Worm (Caenorhabditis elegans) whole organism, mixed stage, embryonic: Measurements from ENCODE around the gene T06A10.106.

Experiments
- M03D4.4 ChIP-seq: sonication (generic microtip); optimal IDR thresholded peaks from 2 replicates; lab custom pipeline; 2017; ENCODE audit warnings: mild to moderate bottlenecking, missing genetic modification characterization, missing compliant biosample characterization
- bed-3 ChIP-seq: fragments of 200-800 bp; sonication (Bioruptor generic); optimal IDR thresholded peaks from 3 replicates; lab custom pipeline; 2018; ENCODE audit warnings: mild to moderate bottlenecking, missing genetic modification characterization, moderate library complexity, missing compliant biosample characterization
- blmp-1 ChIP-seq: fragments of 150-350 bp; optimal IDR thresholded peaks from 2 replicates; lab custom pipeline; 2014; ENCODE audit warnings: missing biosample characterization, missing genetic modification characterization
- ceh-39 ChIP-seq: fragments of 150-350 bp; optimal IDR thresholded peaks from 2 replicates; lab custom pipeline; 2014; ENCODE audit warnings: missing biosample characterization, missing genetic modification characterization
- ceh-43 ChIP-seq: fragments of 200-800 bp; sonication (Bioruptor generic); optimal IDR thresholded peaks from 2 replicates; lab custom pipeline; 2018; ENCODE audit warnings: mild to moderate bottlenecking, missing genetic modification characterization, moderate library complexity, missing compliant biosample characterization
- ceh-83 ChIP-seq: fragments of 200-800 bp; sonication (Bioruptor generic); optimal IDR thresholded peaks from 2 replicates; lab custom pipeline; 2018; ENCODE audit warnings: mild to moderate bottlenecking, missing genetic modification characterization, missing compliant biosample characterization
- ces-1 ChIP-seq: fragments of 150-350 bp; optimal IDR thresholded peaks from 2 replicates; lab custom pipeline; 2014; ENCODE audit warnings: missing biosample characterization, missing genetic modification reagents, missing genetic modification characterization
- cnd-1 ChIP-seq: fragments of 200-800 bp; sonication (Bioruptor generic); optimal IDR thresholded peaks from 2 replicates; lab custom pipeline; 2018; ENCODE audit warnings: mild to moderate bottlenecking, missing genetic modification characterization, missing compliant biosample characterization
- drap-1 ChIP-seq: fragments of 200-800 bp; sonication (Bioruptor generic); optimal IDR thresholded peaks from 3 replicates; lab custom pipeline; 2018; ENCODE audit warnings: mild to moderate bottlenecking, missing genetic modification characterization, missing compliant biosample characterization
- elt-1 ChIP-seq: sonication (generic microtip); optimal IDR thresholded peaks from 2 replicates; lab custom pipeline; 2017; ENCODE audit warnings: missing genetic modification characterization, mild to moderate bottlenecking, missing compliant biosample characterization, antibody characterized with exemption, moderate library complexity, borderline replicate concordance; ENCODE audit not compliant: insufficient read depth
- elt-3 ChIP-seq: fragments of 150-350 bp; optimal IDR thresholded peaks from 2 replicates; lab custom pipeline; 2014; ENCODE audit warnings: missing biosample characterization, missing genetic modification characterization
- ham-2 ChIP-seq: fragments of 200-800 bp; sonication (Bioruptor generic); optimal IDR thresholded peaks from 2 replicates; lab custom pipeline; 2018; ENCODE audit warnings: mild to moderate bottlenecking, missing genetic modification characterization, missing compliant biosample characterization
- hlh-1 ChIP-seq: fragments of 150-350 bp; optimal IDR thresholded peaks from 2 replicates; lab custom pipeline; 2014; ENCODE audit warnings: missing biosample characterization, missing genetic modification reagents, missing genetic modification characterization
- lin-13 ChIP-seq: fragments of 150-350 bp; optimal IDR thresholded peaks from 2 replicates; lab custom pipeline; 2014; ENCODE audit warnings: missing biosample characterization, missing genetic modification characterization
- lin-32 ChIP-seq: fragments of 200-800 bp; sonication (Bioruptor generic); optimal IDR thresholded peaks from 2 replicates; lab custom pipeline; 2018; ENCODE audit warnings: mild to moderate bottlenecking, missing genetic modification characterization, missing compliant biosample characterization
- lsy-2 ChIP-seq: fragments of 150-350 bp; optimal IDR thresholded peaks from 2 replicates; lab custom pipeline; 2014; ENCODE audit warnings: missing biosample characterization, missing genetic modification characterization
- mab-5 ChIP-seq: fragments of 150-350 bp; optimal IDR thresholded peaks from 2 replicates; lab custom pipeline; 2014; ENCODE audit warnings: missing biosample characterization, missing genetic modification characterization
- mep-1 ChIP-seq: fragments of 150-350 bp; optimal IDR thresholded peaks from 2 replicates; lab custom pipeline; 2017; ENCODE audit warnings: missing biosample characterization, missing genetic modification reagents, missing genetic modification characterization, inconsistent platforms
- mls-2 ChIP-seq: sonication (generic microtip); optimal IDR thresholded peaks from 2 replicates; lab custom pipeline; 2016; ENCODE audit warnings: mild to moderate bottlenecking, missing genetic modification characterization, moderate library complexity, missing compliant biosample characterization
- nhr-12 ChIP-seq: fragments of 150-350 bp; optimal IDR thresholded peaks from 2 replicates; lab custom pipeline; 2014; ENCODE audit warnings: missing biosample characterization, missing genetic modification characterization
- nhr-2 ChIP-seq: fragments of 150-350 bp; optimal IDR thresholded peaks from 2 replicates; lab custom pipeline; 2014; ENCODE audit warnings: missing biosample characterization, missing genetic modification characterization
- nhr-237 ChIP-seq: fragments of 150-350 bp; optimal IDR thresholded peaks from 2 replicates; lab custom pipeline; 2014; ENCODE audit warnings: missing biosample characterization, missing genetic modification characterization
- nhr-28 ChIP-seq: fragments of 150-350 bp; optimal IDR thresholded peaks from 2 replicates; lab custom pipeline; 2014; ENCODE audit warnings: missing biosample characterization, missing genetic modification characterization
- nhr-76 ChIP-seq: sonication (generic microtip); optimal IDR thresholded peaks from 2 replicates; lab custom pipeline; 2017; ENCODE audit warnings: missing biosample characterization, missing genetic modification characterization
- pha-4 ChIP-seq: fragments of 150-350 bp; optimal IDR thresholded peaks from 2 replicates; lab custom pipeline; 2018; ENCODE audit warnings: missing biosample characterization, missing genetic modification reagents, missing genetic modification characterization
- sem-2 ChIP-seq: fragments of 200-800 bp; sonication (Bioruptor generic); optimal IDR thresholded peaks from 2 replicates; lab custom pipeline; 2018; ENCODE audit warnings: mild to moderate bottlenecking, missing genetic modification characterization, missing compliant biosample characterization
- snpc-4 ChIP-seq: fragments of 150-350 bp; optimal IDR thresholded peaks from 2 replicates; lab custom pipeline; 2014; ENCODE audit warnings: missing biosample characterization, missing genetic modification characterization
- sptf-1 ChIP-seq: sonication (generic microtip); optimal IDR thresholded peaks from 2 replicates; lab custom pipeline; 2017; ENCODE audit warnings: mild to moderate bottlenecking, missing genetic modification characterization, moderate library complexity, missing compliant biosample characterization
- tbx-8 ChIP-seq: fragments of 200-800 bp; sonication (Bioruptor generic); optimal IDR thresholded peaks from 2 replicates; lab custom pipeline; 2018; ENCODE audit warnings: mild to moderate bottlenecking, missing genetic modification characterization, moderate library complexity, missing compliant biosample characterization
- unc-120 ChIP-seq: sonication (generic microtip); optimal IDR thresholded peaks from 2 replicates; lab custom pipeline; 2017; ENCODE audit warnings: missing genetic modification characterization, missing compliant biosample characterization; ENCODE audit not compliant: poor library complexity, severe bottlenecking
- unc-39 ChIP-seq: fragments of 150-350 bp; optimal IDR thresholded peaks from 2 replicates; lab custom pipeline; 2014; ENCODE audit warnings: missing biosample characterization, missing genetic modification characterization
- unc-62 ChIP-seq: fragments of 150-350 bp; optimal IDR thresholded peaks from 2 replicates; lab custom pipeline; 2014; ENCODE audit warnings: missing biosample characterization, missing genetic modification reagents, missing genetic modification characterization
- zip-8 ChIP-seq: fragments of 150-350 bp; optimal IDR thresholded peaks from 2 replicates; lab custom pipeline; 2014; ENCODE audit warnings: missing biosample characterization, missing genetic modification characterization
- ztf-11 ChIP-seq: fragments of 150-350 bp; optimal IDR thresholded peaks from 2 replicates; lab custom pipeline; 2014; ENCODE audit warnings: missing biosample characterization, missing genetic modification characterization

T06A10.106 gene

ce11 chrIV:16864876-16865275 is 3.9 kb downstream of the T06A10.106 start:
- no peak for TF ChIP-seq nhr-76 (tag; lab: Kevin White, UChicago)
- TF ChIP-seq lin-32: no peak
- no peak for TF ChIP-seq ceh-43 (GFP tag; lab: Kevin White, UChicago)
- TF ChIP-seq ces-1: no peak
- TF ChIP-seq bed-3 (GFP tag; lab: Kevin White, UChicago): no peak
- no peak for TF ChIP-seq ceh-83
- no peak for TF ChIP-seq lin-13 (tag; lab: Kevin White, UChicago)
- TF ChIP-seq nhr-12: no peak
- TF ChIP-seq mls-2 (tag; lab: Kevin White, UChicago): no peak
- TF ChIP-seq unc-62 (GFP tag; lab: Kevin White, UChicago): no peak
- no peak for TF ChIP-seq ztf-11 (tag; lab: Kevin White, UChicago)
- no peak for TF ChIP-seq pha-4
- TF ChIP-seq blmp-1 (tag; lab: Kevin White, UChicago): no peak

ce11 chrIV:16863431-16863895 is 5.3 kb downstream of the T06A10.106 start, which contains the start of the genes mel-46 and lsy-13:
Gene mel-46, minus strand, starts transcription at chrIV:16863481.
Gene lsy-13, plus strand, starts transcription at chrIV:16863870.
- TF ChIP-seq tbx-8 (GFP tag; lab: Kevin White, UChicago): no peak
- no peak for TF ChIP-seq ceh-39
- peak; percentile 54 for TF ChIP-seq mab-5 (tag; lab: Kevin White, UChicago)
- no peak for TF ChIP-seq elt-1 (tag; lab: Kevin White, UChicago)
- no peak for TF ChIP-seq ceh-83
- TF ChIP-seq nhr-12: no peak
- TF ChIP-seq ceh-43 (GFP tag; lab: Kevin White, UChicago): peak; percentile 76
- TF ChIP-seq drap-1 (GFP tag; lab: Kevin White, UChicago): peak; percentile 7
- no peak for TF ChIP-seq nhr-2 (tag; lab: Kevin White, UChicago)
- peak; percentile 41 for TF ChIP-seq bed-3 (GFP tag; lab: Kevin White, UChicago)
- peak; percentile 86 for TF ChIP-seq mep-1 (tag; lab: Kevin White, UChicago)
- TF ChIP-seq M03D4.4 (tag; lab: Kevin White, UChicago): peak; percentile 78
- no peak for TF ChIP-seq elt-3 (tag; lab: Kevin White, UChicago)
- no peak for TF ChIP-seq hlh-1 (tag; lab: Kevin White, UChicago)
- peak; percentile 76 for TF ChIP-seq mls-2 (tag; lab: Kevin White, UChicago)
- TF ChIP-seq lin-13 (tag; lab: Kevin White, UChicago): peak; percentile 10
- TF ChIP-seq unc-62 (GFP tag; lab: Kevin White, UChicago): no peak
- peak; percentile 66 for TF ChIP-seq lsy-2 (tag; lab: Kevin White, UChicago)
- TF ChIP-seq sem-2 (GFP tag; lab: Kevin White, UChicago): peak; percentile 24
- TF ChIP-seq ces-1: peak; percentile 63
- no peak for TF ChIP-seq ham-2
- TF ChIP-seq lin-32: no peak
- peak; percentile 40 for TF ChIP-seq unc-120 (tag; lab: Kevin White, UChicago)
- TF ChIP-seq sptf-1 (tag; lab: Kevin White, UChicago): peak; percentile 80
- TF ChIP-seq, all 35 proteins: peak for 13

ce11 chrIV:16860702-16861101 is 8.1 kb downstream of the T06A10.106 start:
- no peak for TF ChIP-seq ceh-43 (GFP tag; lab: Kevin White, UChicago)
- no peak for TF ChIP-seq nhr-28
- TF ChIP-seq mab-5 (tag; lab: Kevin White, UChicago): no peak
- TF ChIP-seq bed-3 (GFP tag; lab: Kevin White, UChicago): no peak
- no peak for TF ChIP-seq unc-39 (tag; lab: Kevin White, UChicago)
- TF ChIP-seq M03D4.4 (tag; lab: Kevin White, UChicago): no peak
- TF ChIP-seq unc-120 (tag; lab: Kevin White, UChicago): no peak
- TF ChIP-seq lsy-2 (tag; lab: Kevin White, UChicago): no peak
- TF ChIP-seq ztf-11 (tag; lab: Kevin White, UChicago): no peak
- no peak for TF ChIP-seq elt-3 (tag; lab: Kevin White, UChicago)
- no peak for TF ChIP-seq nhr-237

- TF ChIP-seq ceh-43 (GFP tag; lab: Kevin White, UChicago) (no peak), hlh-1 (tag; lab: Kevin White, UChicago) (no peak), elt-1 (tag; lab: Kevin White, UChicago) (no peak), cnd-1 (no peak), mep-1 (tag; lab: Kevin White, UChicago) (no peak), snpc-4 (tag; lab: Kevin White, UChicago) (no peak), unc-39 (tag; lab: Kevin White, UChicago) (no peak), nhr-2 (tag; lab: Kevin White, UChicago) (no peak), nhr-76 (tag; lab: Kevin White, UChicago) (no peak), sptf-1 (tag; lab: Kevin White, UChicago) (no peak), ztf-11 (tag; lab: Kevin White, UChicago) (no peak), pha-4 (no peak), ceh-83 (no peak), unc-120 (tag; lab: Kevin White, UChicago) (no peak), zip-8 (no peak), lin-13 (tag; lab: Kevin White, UChicago) (no peak), nhr-12 (no peak), lsy-2 (tag; lab: Kevin White, UChicago) (no peak), M03D4.4 (tag; lab: Kevin White, UChicago) (no peak)
Observed at ce11 chrIV:16854790-16855189, 14.0 kb downstream of the T06A10.106 start, which contains the start of gene map-2. Gene map-2, minus strand, starts transcription at chrIV:16854890.
